Fruit fly (Drosophila melanogaster) whole organism, embryonic: ENCODE results near the gene ImpE1.

ENCODE experiments used
- CG10321 ChIP-seq: fragments of 200-800 bp; sonication (Bioruptor generic); IDR thresholded peaks from 2 replicates; pipeline ENCODE4 v1.3.6; 2022; ENCODE audit warnings: missing biosample characterization, missing genetic modification characterization
- CG11085 ChIP-seq: fragments of 200-800 bp; sonication (Bioruptor generic); IDR thresholded peaks from 2 replicates; pipeline ENCODE4 v1.3.6; 2022; ENCODE audit warnings: missing biosample characterization, missing genetic modification characterization
- CG12299 ChIP-seq: fragments of 200-800 bp; sonication (Bioruptor generic); optimal IDR thresholded peaks from 2 replicates; lab custom pipeline; 2018; ENCODE audit warnings: missing biosample characterization, mild to moderate bottlenecking, missing genetic modification characterization
- CG12942 ChIP-seq: fragments of 200-800 bp; sonication (Bioruptor generic); optimal IDR thresholded peaks from 3 replicates; lab custom pipeline; 2016; ENCODE audit warnings: missing biosample characterization, missing genetic modification characterization
- CG14441 ChIP-seq: fragments of 200-800 bp; sonication (Bioruptor generic); IDR thresholded peaks from 2 replicates; pipeline ENCODE4 v1.3.6; 2022; ENCODE audit warnings: missing biosample characterization, missing genetic modification characterization
- CG15514 ChIP-seq: fragments of 200-800 bp; sonication (Bioruptor generic); optimal IDR thresholded peaks from 3 replicates; lab custom pipeline; 2017; ENCODE audit warnings: missing biosample characterization, missing genetic modification characterization, mild to moderate bottlenecking, moderate library complexity, missing genetic modification reagents
- CG1647 ChIP-seq: fragments of 200-800 bp; sonication (Bioruptor generic); optimal IDR thresholded peaks from 3 replicates; lab custom pipeline; 2016; ENCODE audit warnings: missing biosample characterization, missing genetic modification characterization
- CG16815 ChIP-seq: fragments of 200-800 bp; sonication (Bioruptor generic); optimal IDR thresholded peaks from 3 replicates; lab custom pipeline; 2017; ENCODE audit warnings: missing biosample characterization, mild to moderate bottlenecking, missing genetic modification characterization
- CG17829 ChIP-seq: fragments of 200-800 bp; optimal IDR thresholded peaks from 2 replicates; lab custom pipeline; 2019; ENCODE audit warnings: missing biosample characterization, mild to moderate bottlenecking, missing genetic modification characterization, moderate library complexity
- CG1792 ChIP-seq: fragments of 200-800 bp; sonication (Bioruptor generic); optimal IDR thresholded peaks from 2 replicates; lab custom pipeline; 2016; ENCODE audit warnings: missing biosample characterization, missing genetic modification characterization
- CG18619 ChIP-seq: fragments of 200-800 bp; sonication (Bioruptor generic); optimal IDR thresholded peaks from 3 replicates; lab custom pipeline; 2017; ENCODE audit warnings: missing biosample characterization, mild to moderate bottlenecking, missing genetic modification characterization
- CG2120 ChIP-seq: fragments of 200-800 bp; sonication (Bioruptor generic); optimal IDR thresholded peaks from 3 replicates; lab custom pipeline; 2016; ENCODE audit warnings: missing biosample characterization, missing genetic modification characterization
- CG2202 ChIP-seq: fragments of 200-800 bp; sonication (Bioruptor generic); optimal IDR thresholded peaks from 2 replicates; lab custom pipeline; 2018; ENCODE audit warnings: missing biosample characterization, mild to moderate bottlenecking, missing genetic modification characterization
- CG30020 ChIP-seq: fragments of 200-800 bp; optimal IDR thresholded peaks from 2 replicates; lab custom pipeline; 2019; ENCODE audit warnings: missing biosample characterization, mild to moderate bottlenecking, missing genetic modification characterization, moderate library complexity
- CG30431 ChIP-seq: fragments of 200-800 bp; sonication (Bioruptor generic); optimal IDR thresholded peaks from 2 replicates; lab custom pipeline; 2017; ENCODE audit warnings: missing biosample characterization, missing genetic modification characterization
- CG33213 ChIP-seq: fragments of 200-800 bp; sonication (Bioruptor generic); optimal IDR thresholded peaks from 3 replicates; lab custom pipeline; 2016; ENCODE audit warnings: missing biosample characterization, missing genetic modification characterization
- CG4730 ChIP-seq: fragments of 200-800 bp; sonication (Bioruptor generic); IDR thresholded peaks from 2 replicates; pipeline ENCODE4 v1.3.6; 2022; ENCODE audit warnings: missing biosample characterization, missing genetic modification characterization
- CG4820 ChIP-seq: fragments of 200-800 bp; sonication (Bioruptor generic); optimal IDR thresholded peaks from 3 replicates; lab custom pipeline; 2016; ENCODE audit warnings: missing biosample characterization, missing genetic modification characterization
- CG6765 ChIP-seq: fragments of 200-800 bp; sonication (Bioruptor generic); optimal IDR thresholded peaks from 3 replicates; lab custom pipeline; 2017; ENCODE audit warnings: missing biosample characterization, mild to moderate bottlenecking, missing genetic modification characterization
- CG8290 ChIP-seq, 3 experiments: fragments of 200-800 bp; sonication (Bioruptor generic); optimal IDR thresholded peaks; 2 replicates each; lab custom pipeline; 2016 to 2019; ENCODE audit warnings: missing biosample characterization in 3 of 3, missing genetic modification characterization in 3 of 3, mild to moderate bottlenecking in 2 of 3, moderate library complexity in 1 of 3
- Dip3 ChIP-seq: fragments of 200-800 bp; sonication (Bioruptor generic); optimal IDR thresholded peaks from 3 replicates; lab custom pipeline; 2016; ENCODE audit warnings: missing biosample characterization, missing genetic modification characterization
- Dll ChIP-seq: fragments of 200-800 bp; sonication (Bioruptor generic); IDR thresholded peaks from 4 replicates; pipeline ENCODE4 v1.3.6; 2022; ENCODE audit warnings: missing biosample characterization, missing genetic modification characterization; ENCODE audit not compliant: partially characterized antibody
- Ets65A ChIP-seq: fragments of 200-800 bp; sonication (Bioruptor generic); peaks from one replicate; lab custom pipeline; 2016; ENCODE audit warnings: missing biosample characterization, missing genetic modification characterization
- Hr78 ChIP-seq, 2 experiments: fragments of 200-800 bp in 1 of 2; fragments of >200 bp in 1 of 2; sonication (Bioruptor generic) in 1 of 2; optimal IDR thresholded peaks; 2 replicates each; lab custom pipeline; 2017 to 2019; ENCODE audit warnings: missing biosample characterization in 2 of 2, missing genetic modification characterization in 2 of 2, mild to moderate bottlenecking in 1 of 2, moderate library complexity in 1 of 2
- Jarid2 ChIP-seq: fragments of 200-800 bp; sonication (Bioruptor generic); optimal IDR thresholded peaks from 3 replicates; lab custom pipeline; 2017; ENCODE audit warnings: mild to moderate bottlenecking, missing biosample characterization, missing genetic modification reagents, missing genetic modification characterization
- Opbp ChIP-seq: fragments of 200-800 bp; sonication (Bioruptor generic); IDR thresholded peaks from 3 replicates; pipeline ENCODE4 v1.3.6; 2022; ENCODE audit warnings: missing biosample characterization, missing genetic modification characterization; ENCODE audit not compliant: partially characterized antibody
- Sox102F ChIP-seq: fragments of 200-800 bp; sonication (Bioruptor generic); optimal IDR thresholded peaks from 2 replicates; lab custom pipeline; 2018; ENCODE audit warnings: missing biosample characterization, mild to moderate bottlenecking, missing genetic modification characterization, moderate library complexity
- Usf ChIP-seq: fragments of 200-800 bp; sonication (Bioruptor generic); optimal IDR thresholded peaks from 2 replicates; lab custom pipeline; 2017; ENCODE audit warnings: missing genotype, missing biosample characterization, missing genetic modification characterization
- aop ChIP-seq: fragments of 200-800 bp; sonication (Bioruptor generic); IDR thresholded peaks from 2 replicates; pipeline ENCODE4 v1.3.6; 2022; ENCODE audit warnings: missing biosample characterization, missing genetic modification characterization
- ash1 ChIP-seq: fragments of 200-800 bp; sonication (Bioruptor generic); optimal IDR thresholded peaks from 2 replicates; lab custom pipeline; 2018; ENCODE audit warnings: missing biosample characterization, mild to moderate bottlenecking, missing genetic modification characterization
- chm ChIP-seq: fragments of 200-800 bp; sonication (Bioruptor generic); IDR thresholded peaks from 2 replicates; pipeline ENCODE4 v1.3.6; 2022; ENCODE audit warnings: missing biosample characterization, missing genetic modification characterization
- corto ChIP-seq: fragments of 200-800 bp; sonication (Bioruptor generic); optimal IDR thresholded peaks from 2 replicates; lab custom pipeline; 2016; ENCODE audit warnings: missing biosample characterization, mild to moderate bottlenecking, missing genetic modification characterization, moderate library complexity
- croc ChIP-seq: fragments of 200-800 bp; sonication (Bioruptor generic); conservative IDR thresholded peaks from 3 replicates; pipeline ENCODE4 v1.3.6; 2022; ENCODE audit warnings: missing biosample characterization, missing genetic modification characterization
- ham ChIP-seq: fragments of 200-800 bp; sonication (Bioruptor generic); IDR thresholded peaks from 2 replicates; pipeline ENCODE4 v1.3.6; 2022; ENCODE audit warnings: missing biosample characterization, missing genetic modification characterization
- lmd ChIP-seq: fragments of 200-800 bp; sonication (Bioruptor generic); IDR thresholded peaks from 2 replicates; pipeline ENCODE4 v1.3.6; 2022; ENCODE audit warnings: missing biosample characterization, missing genetic modification characterization
- nau ChIP-seq: fragments of 200-800 bp; sonication (Bioruptor generic); optimal IDR thresholded peaks from 3 replicates; lab custom pipeline; 2017; ENCODE audit warnings: missing biosample characterization, mild to moderate bottlenecking, missing genetic modification characterization, missing genetic modification reagents
- nerfin-1 ChIP-seq: fragments of 200-800 bp; sonication (Bioruptor generic); optimal IDR thresholded peaks from 3 replicates; lab custom pipeline; 2019; ENCODE audit warnings: missing biosample characterization, mild to moderate bottlenecking, missing genetic modification characterization, moderate library complexity
- pita ChIP-seq: fragments of 200-800 bp; sonication (Bioruptor generic); optimal IDR thresholded peaks from 2 replicates; lab custom pipeline; 2017; ENCODE audit warnings: missing biosample characterization, mild to moderate bottlenecking, missing genetic modification characterization
- repo ChIP-seq: fragments of 200-800 bp; sonication (Bioruptor generic); optimal IDR thresholded peaks from 2 replicates; lab custom pipeline; 2016; ENCODE audit warnings: missing biosample characterization, missing genetic modification characterization
- sc ChIP-seq, 3 experiments: fragments of >200 bp in 2 of 3; fragments of 200-800 bp in 1 of 3; sonication (Bioruptor generic) in 1 of 3; optimal IDR thresholded peaks; 2 replicates in 2 of 3; 3 replicates in 1 of 3; lab custom pipeline; 2017; ENCODE audit warnings: mild to moderate bottlenecking in 1 of 3, missing biosample characterization in 1 of 3, missing genetic modification characterization in 1 of 3, missing genetic modification reagents in 1 of 3
- scrt ChIP-seq: fragments of 200-800 bp; sonication (Bioruptor generic); optimal IDR thresholded peaks from 2 replicates; lab custom pipeline; 2018; ENCODE audit warnings: missing biosample characterization, mild to moderate bottlenecking, missing genetic modification characterization, moderate library complexity
- sim ChIP-seq: fragments of 200-800 bp; sonication (Bioruptor generic); IDR thresholded peaks from 2 replicates; pipeline ENCODE4 v1.3.6; 2022; ENCODE audit warnings: missing biosample characterization, missing genetic modification characterization
- sna ChIP-seq: fragments of 200-800 bp; sonication (Bioruptor generic); IDR thresholded peaks from 2 replicates; pipeline ENCODE4 v1.3.6; 2022; ENCODE audit warnings: missing biosample characterization, missing genetic modification characterization; ENCODE audit not compliant: partially characterized antibody
- toy ChIP-seq: fragments of 200-800 bp; sonication (Bioruptor generic); IDR thresholded peaks from 2 replicates; pipeline ENCODE4 v1.3.6; 2022; ENCODE audit warnings: missing biosample characterization, missing genetic modification characterization
- tx ChIP-seq: fragments of 200-800 bp; sonication (Bioruptor generic); optimal IDR thresholded peaks from 2 replicates; lab custom pipeline; 2016; ENCODE audit warnings: missing biosample characterization, missing genetic modification characterization
- usp ChIP-seq: fragments of >200 bp; optimal IDR thresholded peaks from 2 replicates; lab custom pipeline; 2017; ENCODE audit warnings: missing biosample characterization, missing genetic modification characterization
- yki ChIP-seq: fragments of >200 bp; optimal IDR thresholded peaks from 3 replicates; lab custom pipeline; 2018
- zen ChIP-seq: fragments of 200-800 bp; sonication (Bioruptor generic); optimal IDR thresholded peaks from 3 replicates; lab custom pipeline; 2018; ENCODE audit warnings: missing biosample characterization, mild to moderate bottlenecking, missing genetic modification characterization, moderate library complexity

ImpE1 gene

dm6 chr3L:8346100-8346980 is 25.9 kb upstream of the ImpE1 start, which contains the start of the genes CG7182 and GAPcenA (continued):
- TF ChIP-seq usp (GFP tag; lab: Kevin White, UChicago) (no peak), lmd (GFP tag; lab: Robert Waterston, UW) (peak; percentile 33; the same call in 1 of the 2 replicates), sim (no peak), CG12299 (tag; lab: Kevin White, UChicago) (peak; percentile 33), CG33213 (GFP tag; lab: Kevin White, UChicago) (peak; percentile 35), CG30431 (GFP tag; lab: Kevin White, UChicago) (no peak), chm (GFP tag; lab: Robert Waterston, UW) (no peak), CG2120 (GFP tag; lab: Kevin White, UChicago) (peak; percentile 70), nau (GFP tag; lab: Kevin White, UChicago) (no peak), CG18619 (GFP tag; lab: Kevin White, UChicago) (peak; percentile 63), CG1792 (GFP tag; lab: Kevin White, UChicago) (no peak), sc (optimal IDR thresholded peaks at IDR 0.05; lab: Kevin White, UChicago) (no peak), sc (GFP tag; optimal IDR thresholded peaks at IDR 0.05; lab: Kevin White, UChicago) (peak; percentile 56), CG11085 (peak; percentile 41), CG16815 (peak; percentile 35), nerfin-1 (peak; percentile 67), ash1 (no peak), scrt (GFP tag; lab: Kevin White, UChicago) (peak; percentile 48), ham (GFP tag; lab: Robert Waterston, UW) (no peak), Dip3 (GFP tag; lab: Kevin White, UChicago) (peak; percentile 5), toy (GFP tag; lab: Robert Waterston, UW) (no peak), Ets65A (GFP tag; lab: Kevin White, UChicago) (peak; percentile 95), pita (GFP tag; lab: Kevin White, UChicago) (no peak), Sox102F (GFP tag; lab: Kevin White, UChicago) (peak; percentile 61), CG4730 (GFP tag; lab: Robert Waterston, UW) (no peak), CG1647 (GFP tag; lab: Kevin White, UChicago) (no peak), aop (no peak), corto (GFP tag; lab: Kevin White, UChicago) (no peak), sna (peak; percentile 40), CG4820 (peak; percentile 59), repo (GFP tag; lab: Kevin White, UChicago) (no peak), CG12942 (GFP tag; lab: Kevin White, UChicago) (peak; percentile 50), Dll (GFP tag; lab: Robert Waterston, UW) (peak; percentile 72), CG10321 (no peak), tx (GFP tag; lab: Kevin White, UChicago) (no peak), CG6765 (GFP tag; lab: Kevin White, UChicago) (peak; percentile 24), zen (tag; lab: Kevin White, UChicago) (peak; percentile 56), CG2202 (peak; percentile 23), CG30020 (tag; lab: Kevin White, UChicago) (peak; percentile 82), Opbp (GFP tag; lab: Robert Waterston, UW) (no peak), CG15514 (peak; percentile 53), CG8290 (GFP tag; optimal IDR thresholded peaks at IDR 0.05; lab: Kevin White, UChicago) (peak; percentile 76), CG8290 (tag; optimal IDR thresholded peaks at IDR 0.05; lab: Kevin White, UChicago) (peak in 1 of 2 experiments; percentile 38), CG17829 (tag; lab: Kevin White, UChicago) (peak; percentile 83), Usf (GFP tag; lab: Kevin White, UChicago) (peak; percentile 27), yki (lab: Kevin White, UChicago) (no peak), croc (GFP tag; lab: Robert Waterston, UW) (peak; percentile 40; the same call in 1 of the 3 replicates), CG14441 (no peak; the same call in 1 of the 2 replicates), Hr78 (GFP tag; optimal IDR thresholded peaks at IDR 0.05; lab: Kevin White, UChicago) (peak; percentile 5 to 100), Jarid2 (GFP tag; lab: Kevin White, UChicago) (no peak)
